Fruit fly (Drosophila melanogaster) whole organism, larva: ENCODE data around the gene Naxd.

Source experiments
- noc ChIP-seq: fragments of 200-800 bp; sonication (Bioruptor generic); optimal IDR thresholded peaks from 3 replicates; lab custom pipeline; 2019; ENCODE audit warnings: missing biosample characterization, mild to moderate bottlenecking, missing genetic modification characterization, moderate library complexity

The Naxd gene

dm6 chr3L:19097665-19098082 is at the start of gene Naxd, which contains the start of gene CG14079:
TSS of gene Naxd (minus strand) at chr3L:19097709.
TSS of gene CG14079 (plus strand) at chr3L:19097999.
- TF ChIP-seq noc = no peak

dm6 chr3L:19147169-19147568 is 49.7 kb upstream of the Naxd start:
- no peak for TF ChIP-seq noc

dm6 chr3L:19143940-19144571 is 46.5 kb upstream of the Naxd start:
- TF ChIP-seq noc = no peak

DNA sequence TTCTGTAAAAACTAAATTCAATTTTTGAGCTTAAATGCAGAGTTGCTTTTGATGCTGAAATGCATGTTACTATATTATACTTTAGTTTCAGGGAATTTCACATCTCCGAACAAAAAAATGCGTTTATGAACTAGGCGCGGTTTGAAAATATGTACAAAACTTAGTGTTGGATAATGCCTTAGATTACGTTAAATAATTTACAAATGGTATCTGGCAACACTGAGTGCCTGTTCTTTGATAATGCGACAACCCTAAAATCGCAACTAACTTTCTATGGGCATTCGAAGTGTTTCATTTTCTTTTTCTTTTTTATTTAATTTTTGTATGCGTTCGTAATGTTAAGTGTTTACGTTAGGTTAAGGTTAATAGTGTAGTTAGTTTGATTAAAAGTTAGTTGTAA is 45.1 kb upstream of the Naxd start:
- no peak for TF ChIP-seq noc

dm6 chr3L:19140084-19141011 is 42.8 kb upstream of the Naxd start:
- TF ChIP-seq noc = no peak

dm6 chr3L:19138925-19139503 is 41.5 kb upstream of the Naxd start, which contains the start of gene CG14082:
TSS of gene CG14082 (minus strand) at chr3L:19138975.
- TF ChIP-seq noc = no peak

- no peak for TF ChIP-seq noc
Observed at dm6 chr3L:19132586-19132985, 35.1 kb upstream of the Naxd start.

DNA sequence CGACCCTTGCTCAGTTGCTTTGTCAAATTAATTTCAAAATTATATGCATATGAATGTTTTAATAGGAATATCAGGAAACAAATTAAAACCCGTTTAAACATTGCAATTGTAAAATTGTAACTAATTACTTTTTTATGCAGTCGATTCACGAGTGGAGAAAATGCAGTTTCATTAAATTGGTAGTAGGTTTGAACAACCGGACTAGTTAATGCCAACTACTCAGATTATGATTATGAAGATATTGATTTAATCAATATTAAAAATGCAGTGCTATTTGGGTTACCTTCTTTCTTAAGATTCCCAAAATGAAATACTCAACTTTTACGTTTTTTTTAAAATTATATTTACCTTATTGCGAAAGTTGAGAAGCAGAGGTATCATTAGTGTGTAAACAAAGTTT is 32.1 kb upstream of the Naxd start, which contains the start of gene Spn75F:
TSS of gene Spn75F (minus strand) at position 101 of the 400 bp plus-strand sequence.
- TF ChIP-seq noc = no peak

dm6 chr3L:19100188-19100587 is 2.7 kb upstream of the Naxd start, which contains the start of gene Gem2:
TSS of gene Gem2 (minus strand) at chr3L:19100363.
- TF ChIP-seq noc = no peak

dm6 chr3L:19097102-19097501 is 407 bp downstream of the Naxd start:
- TF ChIP-seq noc = no peak

DNA sequence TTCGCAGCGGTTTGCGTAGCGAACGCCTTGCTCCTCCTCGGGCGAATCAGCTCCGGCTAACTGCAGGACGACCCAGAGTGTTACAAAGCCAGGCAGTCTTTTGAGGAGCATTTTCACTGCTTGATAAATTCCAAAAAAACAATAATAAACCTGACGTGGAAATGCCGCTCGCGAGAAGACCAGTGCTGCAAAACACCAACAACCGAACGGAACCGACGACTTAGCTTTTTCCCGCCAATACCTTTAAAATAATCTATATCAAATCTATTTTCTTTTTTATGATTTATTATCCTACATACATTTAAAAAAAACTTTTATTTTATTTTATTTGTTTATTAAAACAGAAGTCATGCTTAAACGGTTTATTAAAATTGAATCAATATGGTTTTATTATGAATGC is 1.5 kb downstream of the Naxd start, which contains the start of gene CNPYb:
TSS of gene CNPYb (minus strand) at position 186 of the 400 bp plus-strand sequence.
- TF ChIP-seq noc = no peak

- no peak for TF ChIP-seq noc
Observed at dm6 chr3L:19092125-19093058, 5.1 kb downstream of the Naxd start, which contains the start of gene MESR6. TSS of gene MESR6 (plus strand) at chr3L:19092670.

dm6 chr3L:19091423-19092124 is 5.9 kb downstream of the Naxd start:
- TF ChIP-seq noc = no peak

DNA sequence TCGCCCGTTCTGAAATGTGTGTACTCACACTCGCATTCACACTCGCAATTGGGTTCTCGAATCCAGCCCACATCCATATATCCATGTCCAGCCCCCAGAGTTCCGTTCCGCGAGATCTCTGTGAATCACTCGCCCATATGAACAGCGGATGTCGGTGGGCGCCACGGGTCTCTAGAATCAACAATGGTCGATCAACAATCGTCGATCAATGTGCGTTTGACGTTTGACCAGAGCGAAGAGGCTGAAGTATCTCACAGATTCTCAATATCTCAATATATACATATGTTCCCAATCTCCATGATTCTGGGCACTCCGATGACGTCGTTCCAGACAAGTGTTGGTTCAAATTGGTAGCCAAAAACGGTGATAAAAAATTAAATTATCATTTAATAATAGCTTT is 8.4 kb downstream of the Naxd start:
- no peak for TF ChIP-seq noc
